Worm (Caenorhabditis elegans): ENCODE data around the gene str-112.

str-112 gene

DNA sequence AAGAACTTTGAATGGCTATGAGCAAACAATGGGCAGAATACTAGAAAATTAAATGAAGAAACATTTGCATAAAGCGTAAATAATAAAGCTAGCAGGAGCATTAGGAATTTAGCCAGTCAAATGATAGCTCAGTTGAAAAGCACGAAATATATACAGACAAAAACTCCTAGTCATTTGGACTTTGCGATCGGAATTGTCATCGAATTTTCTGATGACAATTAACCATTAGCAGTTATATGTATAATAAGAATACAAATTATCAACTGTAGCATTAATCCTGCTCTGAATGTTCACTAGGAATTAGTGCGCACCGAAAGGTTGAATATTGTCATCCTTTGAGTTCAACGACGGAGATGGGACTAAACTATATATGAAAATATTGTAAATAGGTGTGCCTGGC is 9.2 kb upstream of the str-112 start, which contains the start of gene ugt-38:
Gene ugt-38, minus strand, starts transcription at position 101 of the 400 bp plus-strand sequence.
- no peak for TF ChIP-seq fos-1 (tag; optimal IDR thresholded peaks at IDR 0.05)
- TF ChIP-seq aha-1 (tag), result peak; percentile 62
- TF ChIP-seq lin-29 (GFP tag; IDR thresholded peaks at IDR 0.05), result no peak

DNA sequence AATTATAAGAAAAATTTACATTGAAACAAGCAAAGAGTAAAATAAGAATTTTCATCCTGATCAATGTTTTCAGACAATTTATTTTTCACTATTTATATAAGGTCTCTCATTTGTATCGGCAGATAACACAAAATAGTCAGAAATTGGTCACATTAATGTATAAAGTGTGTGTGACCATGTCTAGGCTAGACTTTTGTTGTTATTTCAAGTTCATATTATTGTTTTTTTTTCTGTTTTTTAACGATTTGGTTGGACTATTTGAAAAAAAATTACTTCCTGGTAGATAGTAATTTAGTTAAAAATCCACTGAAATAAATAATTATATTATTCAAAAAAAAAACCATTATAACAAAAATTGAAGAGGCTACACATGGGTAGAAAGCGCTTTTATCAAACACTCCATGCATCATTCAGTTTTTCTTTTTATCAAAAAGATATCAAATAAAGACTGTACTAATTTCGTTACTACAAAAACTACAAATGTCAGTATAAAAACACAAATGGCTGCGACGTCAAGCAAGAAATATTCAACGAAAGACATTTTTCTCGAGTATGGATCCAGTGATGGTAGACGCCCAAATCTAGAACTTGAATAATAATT is 7.1 kb upstream of the str-112 start, which contains the start of gene ugt-37:
Gene ugt-37, minus strand, starts transcription at position 69 of the 601 bp plus-strand sequence.
- TF ChIP-seq madf-5 (GFP tag; IDR thresholded peaks at IDR 0.05) (no peak), nhr-28 (tag; optimal IDR thresholded peaks at IDR 0.05) (peak; percentile 89), attf-4 (tag; optimal IDR thresholded peaks at IDR 0.05) (no peak), nhr-102 (tag; optimal IDR thresholded peaks at IDR 0.05) (peak; percentile 92), ZK546.5 (tag; optimal IDR thresholded peaks at IDR 0.05) (no peak), aha-1 (tag) (peak; percentile 34), lsy-2 (tag; optimal IDR thresholded peaks at IDR 0.05) (no peak), R02D3.7 (tag; optimal IDR thresholded peaks at IDR 0.05) (no peak), hlh-11 (tag; optimal IDR thresholded peaks at IDR 0.05) (no peak)

DNA sequence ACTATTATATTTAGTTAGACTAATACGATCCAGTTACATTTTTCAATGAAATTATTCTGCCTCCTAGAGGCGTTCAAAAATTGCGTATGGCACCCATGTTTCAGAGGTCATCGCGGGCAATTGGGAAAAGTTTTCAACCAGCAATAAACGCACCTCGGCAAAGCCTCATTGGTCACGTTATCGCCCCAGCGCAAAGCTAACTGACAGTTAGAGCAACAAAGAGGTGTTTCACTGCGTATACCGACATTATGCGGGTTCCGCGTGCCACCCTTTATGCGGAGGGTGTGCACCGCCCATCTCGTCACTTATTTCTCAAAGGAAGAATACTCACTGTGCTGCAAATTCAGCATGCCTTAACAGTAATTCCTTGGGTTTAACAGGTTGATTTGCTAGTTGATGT is 4.4 kb upstream of the str-112 start:
- TF ChIP-seq nhr-111 (GFP tag; optimal IDR thresholded peaks at IDR 0.05) (no peak), aly-2 (tag; optimal IDR thresholded peaks at IDR 0.05) (no peak), Y48G9A.11 (GFP tag; IDR thresholded peaks at IDR 0.05) (peak; percentile 78), mes-2 (tag; optimal IDR thresholded peaks at IDR 0.05; ENCODE audit: poor library complexity, severe bottlenecking) (no peak), aha-1 (tag) (peak; percentile 94), dmd-6 (GFP tag; IDR thresholded peaks at IDR 0.05) (peak; percentile 67), F49E8.2 (tag; optimal IDR thresholded peaks at IDR 0.05; ENCODE audit: borderline replicate concordance) (peak; percentile 76), lin-39 (tag; optimal IDR thresholded peaks at IDR 0.05) (no peak), nhr-102 (tag; optimal IDR thresholded peaks at IDR 0.05) (peak; percentile 94), snpc-4 (tag; optimal IDR thresholded peaks at IDR 0.05) (peak; percentile 67), tag-97 (GFP tag; IDR thresholded peaks at IDR 0.05) (no peak), pqm-1 (tag; optimal IDR thresholded peaks at IDR 0.05) (peak; percentile 1), php-3 (GFP tag; IDR thresholded peaks at IDR 0.05) (peak; percentile 72), daf-16 (GFP tag; optimal IDR thresholded peaks at IDR 0.05) (peak in 1 of 2 experiments; percentile 16), daf-16 (tag; optimal IDR thresholded peaks at IDR 0.05) (peak; percentile 58), mdl-1 (tag; optimal IDR thresholded peaks at IDR 0.05) (no peak), zfp-3 (GFP tag; conservative IDR thresholded peaks at IDR 0.05) (no peak), lin-29 (GFP tag; IDR thresholded peaks at IDR 0.05) (no peak), tra-1 (GFP tag; IDR thresholded peaks at IDR 0.05) (0 out of 2 replicates have a peak, but pooled peaks have one; percentile 11), spr-3 (GFP tag; optimal IDR thresholded peaks at IDR 0.05) (no peak)

DNA sequence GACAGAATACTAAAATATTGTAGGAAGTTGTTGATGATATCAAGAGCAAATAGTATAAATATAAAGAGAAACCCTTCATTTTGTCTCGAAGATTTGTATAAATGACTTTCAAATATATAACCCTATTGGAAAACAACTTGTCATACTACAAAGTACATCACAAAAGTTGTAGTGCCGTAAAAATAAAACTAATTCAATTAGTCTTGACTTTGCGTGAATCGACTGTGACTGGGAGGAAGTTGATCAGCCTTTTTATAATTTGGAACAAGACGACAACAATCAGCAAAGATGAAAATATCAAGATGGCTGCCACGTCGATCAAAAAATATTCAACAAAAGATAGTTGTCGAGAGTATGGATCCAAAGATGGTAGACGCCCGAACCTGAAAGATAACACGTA is 3.6 kb upstream of the str-112 start, which contains the start of gene ugt-40:
Gene ugt-40, minus strand, starts transcription at position 101 of the 400 bp plus-strand sequence.
- peak; percentile 45 for TF ChIP-seq nhr-28 (tag; optimal IDR thresholded peaks at IDR 0.05)
- TF ChIP-seq dve-1 (tag; optimal IDR thresholded peaks at IDR 0.05; ENCODE audit: insufficient read depth), result no peak

DNA sequence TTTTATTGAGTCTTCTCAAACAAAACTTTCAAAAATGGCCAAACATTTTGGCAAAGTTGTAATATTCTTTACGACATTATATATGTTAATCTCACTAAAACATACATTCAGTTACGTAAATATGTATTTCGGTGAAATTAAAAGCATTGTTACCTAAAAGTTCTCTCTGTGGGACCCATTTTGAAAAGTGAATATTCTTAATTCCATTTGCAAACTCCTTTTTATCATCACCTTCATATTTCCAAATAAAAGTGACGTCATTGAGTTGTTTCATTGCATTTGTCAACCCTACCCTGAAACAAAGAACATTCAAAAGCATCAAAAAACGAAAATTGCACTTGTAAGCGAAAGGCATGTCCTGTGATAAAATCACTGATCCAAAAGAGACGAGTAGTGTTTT is 2.1 kb upstream of the str-112 start:
- TF ChIP-seq ceh-44 (GFP tag; IDR thresholded peaks at IDR 0.05) (no peak), lin-39 (tag; optimal IDR thresholded peaks at IDR 0.05) (no peak), F26F4.8 (GFP tag; conservative IDR thresholded peaks at IDR 0.05) (no peak), php-3 (GFP tag; IDR thresholded peaks at IDR 0.05) (no peak), mxl-3 (GFP tag; optimal IDR thresholded peaks at IDR 0.05) (no peak), vab-7 (GFP tag; IDR thresholded peaks at IDR 0.05) (no peak), nhr-28 (tag; optimal IDR thresholded peaks at IDR 0.05) (peak; percentile 64), unc-62 (GFP tag; optimal IDR thresholded peaks at IDR 0.05 in 1 of 2) (peak in 1 of 2 experiments; percentile 91), unc-62 (tag; optimal IDR thresholded peaks at IDR 0.05) (no peak), dpl-1 (GFP tag; optimal IDR thresholded peaks at IDR 0.05) (no peak), sdz-12 (GFP tag; optimal IDR thresholded peaks at IDR 0.05) (no peak), lsy-2 (tag; optimal IDR thresholded peaks at IDR 0.05) (no peak), ctbp-1 (GFP tag; IDR thresholded peaks at IDR 0.05) (no peak), daf-12 (tag; optimal IDR thresholded peaks at IDR 0.05) (no peak), mdl-1 (tag; optimal IDR thresholded peaks at IDR 0.05) (no peak), duxl-1 (tag; optimal IDR thresholded peaks at IDR 0.05; ENCODE audit: poor library complexity) (no peak)

Measured in whole organism, L4 larva.